Fruit fly (Drosophila melanogaster) whole organism, embryonic: ENCODE results near the gene arm.

Source experiments
- Ada2b ChIP-seq: fragments of 200-800 bp; sonication (Bioruptor generic); IDR thresholded peaks from 2 replicates; pipeline ENCODE4 v1.3.6; 2022; ENCODE audit warnings: missing biosample characterization, missing genetic modification characterization
- Atf-2 ChIP-seq: fragments of 200-800 bp; sonication (Bioruptor generic); optimal IDR thresholded peaks from 2 replicates; lab custom pipeline; 2016; ENCODE audit warnings: missing biosample characterization, missing genetic modification characterization
- Bteb2 ChIP-seq: fragments of 200-800 bp; sonication (Bioruptor generic); optimal IDR thresholded peaks from 2 replicates; lab custom pipeline; 2016; ENCODE audit warnings: missing biosample characterization, missing genetic modification characterization
- CG11398 ChIP-seq: fragments of 200-800 bp; sonication (Bioruptor generic); optimal IDR thresholded peaks from 2 replicates; lab custom pipeline; 2016; ENCODE audit warnings: missing biosample characterization, missing genetic modification characterization
- CG11560 ChIP-seq: fragments of 200-800 bp; sonication (Bioruptor generic); IDR thresholded peaks from 3 replicates; pipeline ENCODE4 v1.3.6; 2022; ENCODE audit warnings: missing biosample characterization, missing genetic modification characterization
- CG12744 ChIP-seq: fragments of 200-800 bp; sonication (Bioruptor generic); optimal IDR thresholded peaks from 2 replicates; lab custom pipeline; 2016; ENCODE audit warnings: missing biosample characterization, missing genetic modification characterization
- CG15073 ChIP-seq: fragments of 200-800 bp; sonication (Bioruptor generic); optimal IDR thresholded peaks from 2 replicates; lab custom pipeline; 2016; ENCODE audit warnings: missing biosample characterization, missing genetic modification characterization
- CG17568 ChIP-seq: fragments of 200-800 bp; sonication (Bioruptor generic); optimal IDR thresholded peaks from 2 replicates; lab custom pipeline; 2018; ENCODE audit warnings: missing biosample characterization, mild to moderate bottlenecking, missing genetic modification characterization, moderate library complexity
- CG2678 ChIP-seq: fragments of 200-800 bp; sonication (Bioruptor generic); optimal IDR thresholded peaks from 3 replicates; lab custom pipeline; 2019; ENCODE audit warnings: missing biosample characterization, mild to moderate bottlenecking, missing genetic modification characterization, moderate library complexity
- CG2712 ChIP-seq: fragments of 200-800 bp; optimal IDR thresholded peaks from 3 replicates; lab custom pipeline; 2019; ENCODE audit warnings: missing biosample characterization, mild to moderate bottlenecking, missing genetic modification characterization, moderate library complexity
- CG31388 ChIP-seq: fragments of 200-800 bp; sonication (Bioruptor generic); optimal IDR thresholded peaks from 2 replicates; lab custom pipeline; 2016; ENCODE audit warnings: missing biosample characterization, missing genetic modification characterization
- CG3163 ChIP-seq: fragments of 200-800 bp; sonication (Bioruptor generic); optimal IDR thresholded peaks from 3 replicates; lab custom pipeline; 2016; ENCODE audit warnings: missing biosample characterization, missing genetic modification characterization
- CG32772 ChIP-seq: fragments of 200-800 bp; sonication (Bioruptor generic); IDR thresholded peaks from 2 replicates; pipeline ENCODE4 v1.3.6; 2022; ENCODE audit warnings: missing biosample characterization, missing genetic modification characterization
- CG3281 ChIP-seq: fragments of 200-800 bp; sonication (Bioruptor generic); optimal IDR thresholded peaks from 3 replicates; lab custom pipeline; 2017; ENCODE audit warnings: missing biosample characterization, mild to moderate bottlenecking, missing genetic modification characterization
- CG4282 ChIP-seq: fragments of 200-800 bp; sonication (Bioruptor generic); optimal IDR thresholded peaks from 2 replicates; lab custom pipeline; 2016; ENCODE audit warnings: missing biosample characterization, missing genetic modification characterization
- CG4424 ChIP-seq: fragments of 200-800 bp; sonication (Bioruptor generic); optimal IDR thresholded peaks from 3 replicates; lab custom pipeline; 2016; ENCODE audit warnings: missing biosample characterization, missing genetic modification characterization
- CG4617 ChIP-seq: fragments of 200-800 bp; sonication (Bioruptor generic); optimal IDR thresholded peaks from 3 replicates; lab custom pipeline; 2016; ENCODE audit warnings: missing biosample characterization, missing genetic modification characterization, borderline replicate concordance
- CG4820 ChIP-seq: fragments of 200-800 bp; sonication (Bioruptor generic); optimal IDR thresholded peaks from 3 replicates; lab custom pipeline; 2016; ENCODE audit warnings: missing biosample characterization, missing genetic modification characterization
- CG6689 ChIP-seq: fragments of 200-800 bp; sonication (Bioruptor generic); IDR thresholded peaks from 2 replicates; pipeline ENCODE4 v1.3.6; 2022; ENCODE audit warnings: missing biosample characterization, missing genetic modification characterization
- CTCF ChIP-seq: fragments of 200-800 bp; sonication (Bioruptor generic); optimal IDR thresholded peaks from 2 replicates; lab custom pipeline; 2017; ENCODE audit warnings: missing biosample characterization, mild to moderate bottlenecking, missing genetic modification characterization, moderate library complexity
- Dll ChIP-seq: fragments of 200-800 bp; sonication (Bioruptor generic); IDR thresholded peaks from 4 replicates; pipeline ENCODE4 v1.3.6; 2022; ENCODE audit warnings: missing biosample characterization, missing genetic modification characterization; ENCODE audit not compliant: partially characterized antibody
- Dp ChIP-seq: fragments of 200-800 bp; sonication (Bioruptor generic); optimal IDR thresholded peaks from 2 replicates; lab custom pipeline; 2018; ENCODE audit warnings: missing biosample characterization, mild to moderate bottlenecking, missing genetic modification characterization, moderate library complexity
- E2f1 ChIP-seq: fragments of 200-800 bp; sonication (Bioruptor generic); IDR thresholded peaks from 2 replicates; pipeline ENCODE4 v1.3.6; 2022; ENCODE audit warnings: missing biosample characterization, missing genetic modification characterization
- HLHmδ ChIP-seq: fragments of 200-800 bp; sonication (Bioruptor generic); optimal IDR thresholded peaks from 2 replicates; lab custom pipeline; 2018; ENCODE audit warnings: missing biosample characterization, mild to moderate bottlenecking, missing genetic modification characterization, moderate library complexity
- MBD-R2 ChIP-seq: fragments of 200-800 bp; sonication (Bioruptor generic); IDR thresholded peaks from 2 replicates; pipeline ENCODE4 v1.3.6; 2022; ENCODE audit warnings: missing biosample characterization, missing genetic modification characterization
- Med ChIP-seq: fragments of 200-800 bp; sonication (Bioruptor generic); peaks from one replicate; lab custom pipeline; 2016; ENCODE audit warnings: missing biosample characterization, missing genetic modification characterization, mild to moderate bottlenecking, inconsistent platforms, moderate library complexity
- Opbp ChIP-seq: fragments of 200-800 bp; sonication (Bioruptor generic); IDR thresholded peaks from 3 replicates; pipeline ENCODE4 v1.3.6; 2022; ENCODE audit warnings: missing biosample characterization, missing genetic modification characterization; ENCODE audit not compliant: partially characterized antibody
- Ptx1 ChIP-seq: fragments of 200-800 bp; sonication (Bioruptor generic); IDR thresholded peaks from 2 replicates; pipeline ENCODE4 v1.3.6; 2022; ENCODE audit warnings: missing biosample characterization, missing genetic modification characterization
- Stat92E ChIP-seq, 3 experiments: fragments of >200 bp in 2 of 3; fragments of 200-800 bp in 1 of 3; sonication (Bioruptor generic) in 1 of 3; optimal IDR thresholded peaks; 2 replicates each; lab custom pipeline; 2017 to 2019; ENCODE audit warnings: missing biosample characterization in 3 of 3, missing genetic modification characterization in 3 of 3, mild to moderate bottlenecking in 1 of 3, moderate library complexity in 1 of 3
- TFAM ChIP-seq: fragments of 200-800 bp; sonication (Bioruptor generic); optimal IDR thresholded peaks from 2 replicates; lab custom pipeline; 2017; ENCODE audit warnings: missing biosample characterization, missing genetic modification characterization, inconsistent platforms
- Vsx1 ChIP-seq: fragments of 200-800 bp; sonication (Bioruptor generic); optimal IDR thresholded peaks from 2 replicates; lab custom pipeline; 2017; ENCODE audit warnings: missing biosample characterization, mild to moderate bottlenecking, missing genetic modification characterization, missing genetic modification reagents
- chm ChIP-seq: fragments of 200-800 bp; sonication (Bioruptor generic); IDR thresholded peaks from 2 replicates; pipeline ENCODE4 v1.3.6; 2022; ENCODE audit warnings: missing biosample characterization, missing genetic modification characterization
- corto ChIP-seq: fragments of 200-800 bp; sonication (Bioruptor generic); optimal IDR thresholded peaks from 2 replicates; lab custom pipeline; 2016; ENCODE audit warnings: missing biosample characterization, mild to moderate bottlenecking, missing genetic modification characterization, moderate library complexity
- crol ChIP-seq: fragments of 200-800 bp; sonication (Bioruptor generic); IDR thresholded peaks from 2 replicates; pipeline ENCODE4 v1.3.6; 2022; ENCODE audit warnings: missing biosample characterization, missing genetic modification characterization
- da ChIP-seq: fragments of 200-800 bp; sonication (Bioruptor generic); optimal IDR thresholded peaks from 2 replicates; lab custom pipeline; 2016; ENCODE audit warnings: missing biosample characterization, missing genetic modification characterization
- disco-r ChIP-seq: fragments of 200-800 bp; sonication (Bioruptor generic); optimal IDR thresholded peaks from 2 replicates; lab custom pipeline; 2016; ENCODE audit warnings: missing biosample characterization, missing genetic modification characterization
- dm ChIP-seq: fragments of 200-800 bp; sonication (Bioruptor generic); optimal IDR thresholded peaks from 3 replicates; lab custom pipeline; 2016; ENCODE audit warnings: missing biosample characterization, missing genetic modification characterization
- en ChIP-seq: fragments of 200-800 bp; sonication (Bioruptor generic); optimal IDR thresholded peaks from 2 replicates; lab custom pipeline; 2016; ENCODE audit warnings: missing biosample characterization, missing genetic modification characterization
- fd102C ChIP-seq: fragments of 200-800 bp; sonication (Bioruptor generic); optimal IDR thresholded peaks from 2 replicates; lab custom pipeline; 2018; ENCODE audit warnings: missing biosample characterization, mild to moderate bottlenecking, missing genetic modification characterization, moderate library complexity
- grau ChIP-seq: fragments of 200-800 bp; optimal IDR thresholded peaks from 3 replicates; lab custom pipeline; 2019; ENCODE audit warnings: missing biosample characterization, mild to moderate bottlenecking, missing genetic modification characterization, moderate library complexity
- hb ChIP-seq: fragments of 200-800 bp; sonication (Bioruptor generic); IDR thresholded peaks from 3 replicates; pipeline ENCODE4 v1.3.6; 2022; ENCODE audit warnings: missing biosample characterization, missing genetic modification characterization; ENCODE audit not compliant: partially characterized antibody
- kah ChIP-seq: fragments of 200-800 bp; sonication (Bioruptor generic); optimal IDR thresholded peaks from 2 replicates; lab custom pipeline; 2018; ENCODE audit warnings: missing biosample characterization, mild to moderate bottlenecking, missing genetic modification characterization
- lmd ChIP-seq: fragments of 200-800 bp; sonication (Bioruptor generic); IDR thresholded peaks from 2 replicates; pipeline ENCODE4 v1.3.6; 2022; ENCODE audit warnings: missing biosample characterization, missing genetic modification characterization
- nom ChIP-seq: fragments of 200-800 bp; sonication (Bioruptor generic); optimal IDR thresholded peaks from 2 replicates; lab custom pipeline; 2017; ENCODE audit warnings: missing biosample characterization, missing genetic modification characterization, mild to moderate bottlenecking, moderate library complexity, missing genetic modification reagents
- odd ChIP-seq: fragments of 200-800 bp; sonication (Bioruptor generic); optimal IDR thresholded peaks from 2 replicates; lab custom pipeline; 2017; ENCODE audit warnings: missing biosample characterization, mild to moderate bottlenecking, missing genetic modification characterization
- pb ChIP-seq: fragments of 200-800 bp; sonication (Bioruptor generic); optimal IDR thresholded peaks from 3 replicates; lab custom pipeline; 2016; ENCODE audit warnings: missing biosample characterization, missing genetic modification characterization
- rib ChIP-seq: fragments of 200-800 bp; sonication (Bioruptor generic); IDR thresholded peaks from 2 replicates; pipeline ENCODE4 v1.3.6; 2022; ENCODE audit warnings: missing biosample characterization, missing genetic modification characterization
- ro ChIP-seq: fragments of 200-800 bp; sonication (Bioruptor generic); IDR thresholded peaks from 2 replicates; pipeline ENCODE4 v1.3.6; 2022; ENCODE audit warnings: missing biosample characterization, missing genetic modification characterization
- row ChIP-seq: fragments of 200-800 bp; sonication (Bioruptor generic); IDR thresholded peaks from 3 replicates; pipeline ENCODE4 v1.3.6; 2022; ENCODE audit warnings: missing biosample characterization, missing genetic modification characterization
- sna ChIP-seq: fragments of 200-800 bp; sonication (Bioruptor generic); IDR thresholded peaks from 2 replicates; pipeline ENCODE4 v1.3.6; 2022; ENCODE audit warnings: missing biosample characterization, missing genetic modification characterization; ENCODE audit not compliant: partially characterized antibody
- sqz ChIP-seq: fragments of 200-800 bp; sonication (Bioruptor generic); optimal IDR thresholded peaks from 3 replicates; lab custom pipeline; 2018; ENCODE audit warnings: missing biosample characterization, mild to moderate bottlenecking, missing genetic modification characterization
- z ChIP-seq: fragments of 200-800 bp; sonication (Bioruptor generic); IDR thresholded peaks from 3 replicates; pipeline ENCODE4 v1.3.6; 2022; ENCODE audit warnings: missing biosample characterization, missing genetic modification characterization

arm gene

DNA sequence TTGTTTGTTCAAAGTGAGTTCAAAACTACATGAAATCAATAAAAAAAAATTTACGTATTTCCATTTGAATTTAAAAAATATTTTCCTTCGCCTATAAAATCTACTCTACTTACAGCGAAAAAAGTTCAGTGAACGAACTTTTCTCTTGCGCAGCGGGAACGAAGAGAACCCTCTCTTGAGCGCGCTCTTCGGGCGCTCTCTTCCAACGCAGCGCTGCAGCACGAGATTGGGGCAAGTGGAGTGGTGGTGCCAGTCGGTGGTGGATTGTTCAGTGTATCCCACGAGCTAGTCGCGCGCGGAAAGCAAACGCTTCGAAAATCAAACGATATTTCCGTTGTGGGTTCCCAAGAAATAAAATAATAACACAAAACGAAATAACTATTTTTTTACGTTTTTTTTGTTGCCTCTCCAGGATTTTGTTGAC lies 41.2 kb upstream of the arm start, which contains the start of gene Hr4 (continued):
- TF ChIP-seq Med (GFP tag; lab: Kevin White, UChicago): peak; percentile 67
- TF ChIP-seq kah (GFP tag; lab: Kevin White, UChicago): peak; percentile 66
- peak; percentile 56; the same call in 1 of the 2 replicates for TF ChIP-seq chm (GFP tag; lab: Robert Waterston, UW)
- TF ChIP-seq CG4820: no peak
- no peak for TF ChIP-seq disco-r (GFP tag; lab: Kevin White, UChicago)
- 0 out of 3 replicates have a peak, but pooled peaks have one; percentile 24 for TF ChIP-seq Opbp
- no peak for TF ChIP-seq CG4617
- no peak for TF ChIP-seq row (GFP tag; lab: Robert Waterston, UW)
- TF ChIP-seq Dll: peak; percentile 33; the same call in 1 of the 4 replicates
- TF ChIP-seq crol (GFP tag; lab: Robert Waterston, UW): peak; percentile 33; the same call in 1 of the 2 replicates
- peak; percentile 26 for TF ChIP-seq CTCF (GFP tag; lab: Kevin White, UChicago)
- TF ChIP-seq E2f1: no peak
- TF ChIP-seq CG3163 (GFP tag; lab: Kevin White, UChicago): peak; percentile 99
- no peak for TF ChIP-seq odd
- TF ChIP-seq rib (GFP tag; lab: Robert Waterston, UW): 0 out of 2 replicates have a peak, but pooled peaks have one; percentile 14
- TF ChIP-seq da (GFP tag; lab: Kevin White, UChicago): no peak
- TF ChIP-seq CG11560 (tag; lab: Robert Waterston, UW): no peak
- TF ChIP-seq lmd (GFP tag; lab: Robert Waterston, UW): no peak
- peak; percentile 4 for TF ChIP-seq CG17568 (GFP tag; lab: Kevin White, UChicago)
- peak in 1 of 3 experiments; percentile 40 for TF ChIP-seq Stat92E (GFP tag; optimal IDR thresholded peaks at IDR 0.05; lab: Kevin White, UChicago)
- no peak for TF ChIP-seq Ada2b (GFP tag; lab: Robert Waterston, UW)
- TF ChIP-seq fd102C (GFP tag; lab: Kevin White, UChicago): no peak
- peak; percentile 31; the same call in 1 of the 3 replicates for TF ChIP-seq z (GFP tag; lab: Robert Waterston, UW)
- TF ChIP-seq corto (GFP tag; lab: Kevin White, UChicago): no peak
- TF ChIP-seq CG15073 (GFP tag; lab: Kevin White, UChicago): no peak
- TF ChIP-seq nom (GFP tag; lab: Kevin White, UChicago): peak; percentile 68
- no peak for TF ChIP-seq CG3281 (GFP tag; lab: Kevin White, UChicago)
- peak; percentile 32 for TF ChIP-seq sqz
- peak; percentile 27; the same call in 1 of the 2 replicates for TF ChIP-seq sna (GFP tag; lab: Robert Waterston, UW)
- no peak for TF ChIP-seq CG32772 (GFP tag; lab: Robert Waterston, UW)
- TF ChIP-seq TFAM (GFP tag; lab: Kevin White, UChicago): no peak
- peak; percentile 13 for TF ChIP-seq HLHmδ (GFP tag; lab: Kevin White, UChicago)
- TF ChIP-seq Ptx1 (GFP tag; lab: Robert Waterston, UW): no peak
- TF ChIP-seq, all 482 proteins: peak for 33

DNA sequence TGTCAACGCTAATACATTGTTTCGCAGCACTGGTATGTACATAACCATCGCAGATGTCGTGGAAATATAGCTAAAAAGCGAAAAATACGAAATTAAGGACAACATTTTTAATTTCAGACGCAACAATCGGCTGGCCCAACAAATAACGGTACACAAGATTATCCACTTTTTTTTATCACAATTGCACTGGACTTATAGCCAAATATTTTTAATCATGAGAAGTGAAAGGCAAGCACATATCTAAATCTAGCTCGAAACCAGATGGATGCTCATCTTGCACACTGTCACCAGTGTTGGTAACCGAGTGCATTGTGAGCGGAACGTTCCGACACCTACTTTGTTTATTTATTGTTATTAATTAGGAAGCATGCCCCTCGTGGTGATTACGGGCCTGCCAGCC lies 39.6 kb upstream of the arm start, which contains the start of the genes CG3857 and CG3587:
Gene CG3857 (minus strand): TSS at position 21 of the 400 bp plus-strand sequence.
Gene CG3587 (plus strand): TSS at position 288 of the 400 bp plus-strand sequence.
- TF ChIP-seq pb (peak; percentile 76), CG6689 (GFP tag; lab: Robert Waterston, UW) (peak; percentile 71), CG2712 (tag; lab: Kevin White, UChicago) (peak; percentile 77), dm (GFP tag; lab: Kevin White, UChicago) (peak; percentile 88), hb (GFP tag; lab: Robert Waterston, UW) (no peak), CG4424 (peak; percentile 55), CG11398 (GFP tag; lab: Kevin White, UChicago) (peak; percentile 80), CG2678 (tag; lab: Kevin White, UChicago) (peak; percentile 71), ro (GFP tag; lab: Robert Waterston, UW) (no peak), grau (tag; lab: Kevin White, UChicago) (peak; percentile 74), CG31388 (GFP tag; lab: Kevin White, UChicago) (peak; percentile 11), Atf-2 (GFP tag; lab: Kevin White, UChicago) (peak; percentile 84), CG12744 (GFP tag; lab: Kevin White, UChicago) (peak; percentile 33), en (GFP tag; lab: Kevin White, UChicago) (peak; percentile 46), CG4282 (GFP tag; lab: Kevin White, UChicago) (peak; percentile 64), MBD-R2 (peak; percentile 79), Dp (GFP tag; lab: Kevin White, UChicago) (peak; percentile 23), Vsx1 (GFP tag; lab: Kevin White, UChicago) (no peak), Bteb2 (GFP tag; lab: Kevin White, UChicago) (peak; percentile 69)
